Worm (Caenorhabditis elegans) whole organism, young adult: Measurements from ENCODE around the gene F01F1.14.

Experiments used
- B0261.1 ChIP-seq: sonication (generic microtip); optimal IDR thresholded peaks from 2 replicates; lab custom pipeline; 2016; ENCODE audit warnings: mild to moderate bottlenecking, missing genetic modification characterization, moderate library complexity, missing compliant biosample characterization
- C06A6.2 ChIP-seq: fragments of 200-800 bp; sonication (Bioruptor generic); conservative IDR thresholded peaks from 2 replicates; pipeline ENCODE4 v1.3.6; 2022; ENCODE audit warnings: missing genetic modification characterization, missing compliant biosample characterization
- F23B12.7 ChIP-seq: sonication (generic microtip); optimal IDR thresholded peaks from 2 replicates; lab custom pipeline; 2017; ENCODE audit warnings: missing genetic modification characterization, mild to moderate bottlenecking, missing compliant biosample characterization, antibody characterized with exemption, moderate library complexity; ENCODE audit not compliant: insufficient read depth
- F33H1.4 ChIP-seq: fragments of 200-800 bp; sonication (Bioruptor generic); IDR thresholded peaks from 2 replicates; pipeline ENCODE4 v1.3.6; 2022; ENCODE audit warnings: missing genetic modification reagents, missing genetic modification characterization, missing compliant biosample characterization
- F52B5.7 ChIP-seq: sonication (generic microtip); optimal IDR thresholded peaks from 2 replicates; lab custom pipeline; 2016; ENCODE audit warnings: mild to moderate bottlenecking, missing genetic modification characterization, missing compliant biosample characterization
- F57C9.4 ChIP-seq: sonication (generic microtip); optimal IDR thresholded peaks from 2 replicates; lab custom pipeline; 2017; ENCODE audit warnings: mild to moderate bottlenecking, missing genetic modification characterization, missing compliant biosample characterization
- Y56A3A.18 ChIP-seq: fragments of 200-800 bp; sonication (Bioruptor generic); IDR thresholded peaks from 2 replicates; pipeline ENCODE4 v1.3.6; 2022; ENCODE audit warnings: missing genetic modification reagents, missing genetic modification characterization, missing compliant biosample characterization
- ama-1 ChIP-seq, 3 experiments: fragments of 150-350 bp in 1 of 3; sonication (generic microtip) in 2 of 3; optimal IDR thresholded peaks; 2 replicates each; lab custom pipeline; 2014 to 2018; ENCODE audit warnings: missing biosample characterization in 2 of 3, missing genetic modification characterization in 2 of 3, missing genetic modification reagents in 2 of 3
- aptf-2 ChIP-seq: fragments of 200-800 bp; sonication (Bioruptor generic); conservative IDR thresholded peaks from 2 replicates; pipeline ENCODE4 v1.3.6; 2022; ENCODE audit warnings: missing genetic modification reagents, missing genetic modification characterization, missing compliant biosample characterization
- aptf-3 ChIP-seq: fragments of 200-800 bp; sonication (Bioruptor generic); IDR thresholded peaks from 2 replicates; pipeline ENCODE4 v1.3.6; 2022; ENCODE audit warnings: missing genetic modification characterization, missing compliant biosample characterization
- atf-7 ChIP-seq: sonication (generic microtip); optimal IDR thresholded peaks from 2 replicates; lab custom pipeline; 2017; ENCODE audit warnings: mild to moderate bottlenecking, missing genetic modification characterization, missing compliant biosample characterization
- attf-5 ChIP-seq: fragments of 200-800 bp; sonication (Bioruptor generic); optimal IDR thresholded peaks from 2 replicates; lab custom pipeline; 2018; ENCODE audit warnings: mild to moderate bottlenecking, missing genetic modification characterization, missing compliant biosample characterization
- bed-1 ChIP-seq: fragments of 200-800 bp; sonication (Bioruptor generic); IDR thresholded peaks from 2 replicates; pipeline ENCODE4 v1.3.6; 2022; ENCODE audit warnings: missing genetic modification reagents, missing genetic modification characterization, missing compliant biosample characterization
- bed-2 ChIP-seq: fragments of 200-800 bp; sonication (Bioruptor generic); IDR thresholded peaks from 2 replicates; pipeline ENCODE4 v1.3.6; 2022; ENCODE audit warnings: missing genetic modification reagents, missing genetic modification characterization, missing compliant biosample characterization
- cebp-1 ChIP-seq, 2 experiments: fragments of 200-800 bp in 1 of 2; sonication (Bioruptor generic) in 1 of 2; sonication (generic microtip) in 1 of 2; IDR thresholded peaks in 1 of 2; optimal IDR thresholded peaks in 1 of 2; 2 replicates each; pipeline versions ENCODE4 v1.3.6 to Lab custom; 2017 to 2022; ENCODE audit warnings: missing compliant biosample characterization in 2 of 2, missing genetic modification characterization in 2 of 2, mild to moderate bottlenecking in 1 of 2, missing genetic modification reagents in 1 of 2, moderate library complexity in 1 of 2
- ceh-100 ChIP-seq: fragments of 200-800 bp; sonication (Bioruptor generic); IDR thresholded peaks from 2 replicates; pipeline ENCODE4 v1.3.6; 2022; ENCODE audit warnings: missing genetic modification reagents, missing genetic modification characterization, missing compliant biosample characterization
- die-1 ChIP-seq: sonication (generic microtip); optimal IDR thresholded peaks from 2 replicates; lab custom pipeline; 2016; ENCODE audit warnings: missing genotype, mild to moderate bottlenecking, missing genetic modification characterization, missing compliant biosample characterization
- dox-1 ChIP-seq: fragments of 200-800 bp; sonication (Bioruptor generic); IDR thresholded peaks from 2 replicates; pipeline ENCODE4 v1.3.6; 2022; ENCODE audit warnings: missing genetic modification reagents, missing genetic modification characterization, missing compliant biosample characterization
- dpff-1 ChIP-seq: sonication (generic microtip); optimal IDR thresholded peaks from 2 replicates; lab custom pipeline; 2017; ENCODE audit warnings: mild to moderate bottlenecking, missing genetic modification characterization, missing compliant biosample characterization
- dpl-1 ChIP-seq: fragments of 150-350 bp; optimal IDR thresholded peaks from 2 replicates; lab custom pipeline; 2014; ENCODE audit warnings: missing biosample characterization, missing genetic modification reagents, missing genetic modification characterization
- efl-1 ChIP-seq: fragments of 150-350 bp; optimal IDR thresholded peaks from 2 replicates; lab custom pipeline; 2014; ENCODE audit warnings: missing biosample characterization, missing genetic modification reagents, missing genetic modification characterization
- egl-44 ChIP-seq: fragments of 200-800 bp; sonication (Bioruptor generic); IDR thresholded peaks from 2 replicates; pipeline ENCODE4 v1.3.6; 2022; ENCODE audit warnings: missing genetic modification reagents, missing genetic modification characterization, missing compliant biosample characterization
- gei-17 ChIP-seq: fragments of 200-800 bp; sonication (Bioruptor generic); optimal IDR thresholded peaks from 2 replicates; lab custom pipeline; 2018; ENCODE audit warnings: mild to moderate bottlenecking, missing genetic modification characterization, missing compliant biosample characterization
- hlh-26 ChIP-seq: fragments of 200-800 bp; sonication (Bioruptor generic); conservative IDR thresholded peaks from 2 replicates; pipeline ENCODE4 v1.3.6; 2022; ENCODE audit warnings: missing genetic modification reagents, missing genetic modification characterization, missing compliant biosample characterization
- hmg-1.2 ChIP-seq: fragments of 200-800 bp; sonication (Bioruptor generic); IDR thresholded peaks from 2 replicates; pipeline ENCODE4 v1.3.6; 2022; ENCODE audit warnings: missing genetic modification reagents, missing genetic modification characterization, missing compliant biosample characterization
- hsf-1 ChIP-seq: fragments of 200-800 bp; sonication (Bioruptor generic); IDR thresholded peaks from 2 replicates; pipeline ENCODE4 v1.3.6; 2022; ENCODE audit warnings: missing genetic modification reagents, missing genetic modification characterization, missing compliant biosample characterization
- let-526 ChIP-seq: fragments of 200-800 bp; sonication (Bioruptor generic); IDR thresholded peaks from 2 replicates; pipeline ENCODE4 v1.3.6; 2022; ENCODE audit warnings: missing genetic modification reagents, missing genetic modification characterization, missing compliant biosample characterization
- lin-26 ChIP-seq: fragments of 200-800 bp; sonication (Bioruptor generic); IDR thresholded peaks from 2 replicates; pipeline ENCODE4 v1.3.6; 2022; ENCODE audit warnings: missing genetic modification reagents, missing genetic modification characterization, missing compliant biosample characterization
- lin-35 ChIP-seq, 3 experiments: fragments of 150-350 bp in 2 of 3; sonication (generic microtip) in 1 of 3; optimal IDR thresholded peaks; 2 replicates each; lab custom pipeline; 2014 to 2018; ENCODE audit warnings: missing biosample characterization in 3 of 3, missing genetic modification characterization in 3 of 3, missing genetic modification reagents in 3 of 3
- lin-40 ChIP-seq: sonication (generic microtip); optimal IDR thresholded peaks from 2 replicates; lab custom pipeline; 2016; ENCODE audit warnings: missing genetic modification characterization, mild to moderate bottlenecking, missing compliant biosample characterization, missing genotype, missing genetic modification reagents
- lir-1 ChIP-seq: fragments of 200-800 bp; sonication (Bioruptor generic); conservative IDR thresholded peaks from 2 replicates; pipeline ENCODE4 v1.3.6; 2022; ENCODE audit warnings: missing genetic modification reagents, missing genetic modification characterization, missing compliant biosample characterization
- lsl-1 ChIP-seq: fragments of 200-800 bp; sonication (Bioruptor generic); optimal IDR thresholded peaks from 2 replicates; lab custom pipeline; 2018; ENCODE audit warnings: mild to moderate bottlenecking, missing genetic modification characterization, moderate library complexity, missing compliant biosample characterization
- madf-10 ChIP-seq: sonication (generic microtip); optimal IDR thresholded peaks from 2 replicates; lab custom pipeline; 2016; ENCODE audit warnings: mild to moderate bottlenecking, missing genetic modification characterization, missing compliant biosample characterization
- madf-3 ChIP-seq: fragments of 200-800 bp; sonication (Bioruptor generic); IDR thresholded peaks from 2 replicates; pipeline ENCODE4 v1.3.6; 2022; ENCODE audit warnings: missing genetic modification reagents, missing genetic modification characterization, missing compliant biosample characterization
- madf-6 ChIP-seq: fragments of 200-800 bp; sonication (Bioruptor generic); IDR thresholded peaks from 2 replicates; pipeline ENCODE4 v1.3.6; 2022; ENCODE audit warnings: missing genetic modification reagents, missing genetic modification characterization, missing compliant biosample characterization
- nfya-1 ChIP-seq: sonication (generic microtip); optimal IDR thresholded peaks from 2 replicates; lab custom pipeline; 2017; ENCODE audit warnings: antibody characterized with exemption, missing compliant biosample characterization, missing genetic modification characterization, borderline replicate concordance; ENCODE audit not compliant: insufficient read depth
- nfya-2 ChIP-seq: fragments of 200-800 bp; sonication (Bioruptor generic); IDR thresholded peaks from 2 replicates; pipeline ENCODE4 v1.3.6; 2022; ENCODE audit warnings: missing genetic modification reagents, missing genetic modification characterization, missing compliant biosample characterization
- pbrm-1 ChIP-seq: fragments of 200-800 bp; sonication (Bioruptor generic); IDR thresholded peaks from 2 replicates; pipeline ENCODE4 v1.3.6; 2022; ENCODE audit warnings: missing genetic modification reagents, missing genetic modification characterization, missing compliant biosample characterization
- sea-2 ChIP-seq: fragments of 200-800 bp; sonication (Bioruptor generic); IDR thresholded peaks from 2 replicates; pipeline ENCODE4 v1.3.6; 2022; ENCODE audit warnings: missing genetic modification characterization, missing compliant biosample characterization
- snpc-3.4 ChIP-seq: sonication (generic microtip); optimal IDR thresholded peaks from 2 replicates; lab custom pipeline; 2017; ENCODE audit warnings: missing genetic modification characterization, mild to moderate bottlenecking, missing compliant biosample characterization, antibody characterized with exemption, moderate library complexity, missing genotype, missing genetic modification reagents
- sptf-2 ChIP-seq: fragments of 200-800 bp; sonication (Bioruptor generic); optimal IDR thresholded peaks from 2 replicates; lab custom pipeline; 2018; ENCODE audit warnings: mild to moderate bottlenecking, missing genetic modification characterization, missing compliant biosample characterization
- zfh-2 ChIP-seq: fragments of 200-800 bp; sonication (Bioruptor generic); conservative IDR thresholded peaks from 2 replicates; pipeline ENCODE4 v1.3.6; 2022; ENCODE audit warnings: missing genetic modification reagents, missing genetic modification characterization, missing compliant biosample characterization
- zim-3 ChIP-seq: sonication (generic microtip); optimal IDR thresholded peaks from 2 replicates; lab custom pipeline; 2017; ENCODE audit warnings: mild to moderate bottlenecking, missing genetic modification characterization, moderate library complexity, missing compliant biosample characterization
- ztf-18 ChIP-seq: sonication (generic microtip); optimal IDR thresholded peaks from 2 replicates; lab custom pipeline; 2016; ENCODE audit warnings: missing genotype, mild to moderate bottlenecking, missing genetic modification characterization, missing compliant biosample characterization
- ztf-22 ChIP-seq: fragments of 200-800 bp; sonication (Bioruptor generic); optimal IDR thresholded peaks from 2 replicates; lab custom pipeline; 2018; ENCODE audit warnings: mild to moderate bottlenecking, missing genetic modification characterization, moderate library complexity, missing compliant biosample characterization
- ztf-26 ChIP-seq: sonication (generic microtip); optimal IDR thresholded peaks from 2 replicates; lab custom pipeline; 2017; ENCODE audit warnings: missing genetic modification characterization, missing compliant biosample characterization
- ztf-28 ChIP-seq: fragments of 200-800 bp; sonication (Bioruptor generic); IDR thresholded peaks from 2 replicates; pipeline ENCODE4 v1.3.6; 2022; ENCODE audit warnings: missing genetic modification reagents, missing genetic modification characterization, missing compliant biosample characterization

Gene F01F1.14

ce11 chrIII:5876140-5876675 is 6.5 kb downstream of the F01F1.14 start, which contains the start of gene aldo-2 (continued):
- TF ChIP-seq hlh-26 (GFP tag; lab: Robert Waterston, UW) (no peak), ztf-28 (GFP tag; lab: Robert Waterston, UW) (peak; percentile 50; the same call in 1 of the 2 replicates), ceh-100 (0 out of 2 replicates have a peak, but pooled peaks have one; percentile 23), lin-35 (GFP tag; optimal IDR thresholded peaks at IDR 0.05; lab: Kevin White, UChicago) (peak in 1 of 3 experiments; percentile 20), hsf-1 (GFP tag; lab: Robert Waterston, UW) (peak; percentile 89), lir-1 (GFP tag; lab: Robert Waterston, UW) (no peak), die-1 (tag; lab: Kevin White, UChicago) (no peak), madf-10 (no peak), madf-3 (GFP tag; lab: Robert Waterston, UW) (peak; percentile 92), snpc-3.4 (tag; lab: Kevin White, UChicago) (peak; percentile 83), gei-17 (GFP tag; lab: Kevin White, UChicago) (no peak), sptf-2 (no peak), ztf-22 (GFP tag; lab: Kevin White, UChicago) (no peak), aptf-3 (0 out of 2 replicates have a peak, but pooled peaks have one; percentile 72), B0261.1 (tag; lab: Kevin White, UChicago) (no peak), zfh-2 (GFP tag; lab: Robert Waterston, UW) (peak; percentile 72; the same call in 1 of the 2 replicates), F33H1.4 (GFP tag; lab: Robert Waterston, UW) (peak; percentile 84), nfya-1 (tag; lab: Kevin White, UChicago) (no peak), bed-2 (GFP tag; lab: Robert Waterston, UW) (no peak), lsl-1 (GFP tag; lab: Kevin White, UChicago) (peak; percentile 82), dpff-1 (tag; lab: Kevin White, UChicago) (no peak), ztf-18 (tag; lab: Kevin White, UChicago) (peak; percentile 37), lin-40 (tag; lab: Kevin White, UChicago) (no peak), efl-1 (GFP tag; lab: Kevin White, UChicago) (peak; percentile 97), Y56A3A.18 (GFP tag; lab: Robert Waterston, UW) (peak; percentile 49; the same call in 1 of the 2 replicates), atf-7 (tag; lab: Kevin White, UChicago) (no peak), C06A6.2 (GFP tag; lab: Robert Waterston, UW) (no peak), ztf-26 (peak; percentile 25), let-526 (no peak), F57C9.4 (tag; lab: Kevin White, UChicago) (no peak), ama-1 (optimal IDR thresholded peaks at IDR 0.05; lab: Kevin White, UChicago) (peak; percentile 53), ama-1 (GFP tag; optimal IDR thresholded peaks at IDR 0.05; lab: Kevin White, UChicago) (peak in 1 of 2 experiments; percentile 15), aptf-2 (GFP tag; lab: Robert Waterston, UW) (peak; percentile 70), pbrm-1 (GFP tag; lab: Robert Waterston, UW) (peak; percentile 56; the same call in 1 of the 2 replicates), dpl-1 (peak; percentile 86), attf-5 (no peak), hmg-1.2 (GFP tag; lab: Robert Waterston, UW) (peak; percentile 84), nfya-2 (no peak), cebp-1 (GFP tag; IDR thresholded peaks at IDR 0.05; lab: Robert Waterston, UW) (no peak), cebp-1 (tag; optimal IDR thresholded peaks at IDR 0.05; lab: Kevin White, UChicago) (peak; percentile 42), zim-3 (peak; percentile 39), madf-6 (GFP tag; lab: Robert Waterston, UW) (peak; percentile 99), sea-2 (no peak), dox-1 (GFP tag; lab: Robert Waterston, UW) (peak; percentile 86), lin-26 (GFP tag; lab: Robert Waterston, UW) (peak; percentile 67; the same call in 1 of the 2 replicates), F52B5.7 (tag; lab: Kevin White, UChicago) (no peak), egl-44 (GFP tag; lab: Robert Waterston, UW) (peak; percentile 44; the same call in 1 of the 2 replicates), bed-1 (no peak), F23B12.7 (tag; lab: Kevin White, UChicago) (no peak)
